Fruit fly (Drosophila melanogaster) Kc167 (cell line): Measurements from ENCODE around the gene ND-B8.

Experiments
- Myc ChIP-seq: fragments of >200 bp; optimal IDR thresholded peaks from 2 replicates; lab custom pipeline; 2017; ENCODE audit warnings: missing external identifiers
- Sin3A ChIP-seq: fragments of >200 bp; optimal IDR thresholded peaks from 2 replicates; lab custom pipeline; 2018; ENCODE audit warnings: missing external identifiers
- h ChIP-seq: fragments of >200 bp; optimal IDR thresholded peaks from 3 replicates; lab custom pipeline; 2018; ENCODE audit warnings: missing external identifiers
- insv ChIP-seq: fragments of >200 bp; optimal IDR thresholded peaks from 3 replicates; lab custom pipeline; 2018; ENCODE audit warnings: missing external identifiers
- psq ChIP-seq: fragments of >200 bp; optimal IDR thresholded peaks from 2 replicates; lab custom pipeline; 2017; ENCODE audit warnings: missing external identifiers
- ttk ChIP-seq: sonication (Bioruptor generic); optimal IDR thresholded peaks from 2 replicates; lab custom pipeline; 2017; ENCODE audit warnings: missing external identifiers

The ND-B8 gene

DNA sequence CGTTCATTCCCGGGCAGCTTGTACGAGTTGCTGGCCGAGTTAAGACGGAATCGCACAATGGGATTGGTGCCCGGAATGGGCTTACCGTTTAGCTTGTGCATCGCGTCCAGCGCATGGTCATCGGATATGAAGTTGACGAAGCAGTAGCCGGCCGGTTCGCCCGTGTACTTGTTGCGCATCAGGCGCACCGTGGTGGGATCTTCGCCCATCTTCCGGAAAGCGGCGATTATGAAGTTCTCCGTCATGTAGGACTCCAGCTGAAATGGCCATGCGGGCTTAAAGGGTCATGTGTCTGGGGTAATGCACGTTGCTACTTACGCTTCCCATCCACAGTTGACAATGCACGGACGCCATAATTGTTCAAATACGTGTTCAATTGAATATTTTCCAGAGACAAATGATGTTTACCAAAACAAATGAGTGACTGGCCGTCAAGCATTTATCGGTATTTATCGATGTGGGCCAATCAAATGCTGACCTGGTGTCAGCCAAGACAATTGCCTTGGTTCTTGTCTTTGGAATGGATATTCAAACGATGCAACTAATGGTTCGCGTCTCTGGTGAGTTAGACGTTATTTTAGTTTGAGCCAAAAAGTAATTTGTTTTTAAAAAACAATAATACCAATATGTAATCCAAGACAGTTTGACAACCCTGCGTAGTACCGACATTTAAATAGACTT, at the start of gene ND-B8, which contains the start of gene Secp43:
Gene ND-B8, plus strand, starts transcription at position 618 of the 681 bp plus-strand sequence.
Gene Secp43, minus strand, starts transcription at position 445 of the 681 bp plus-strand sequence.
- TF ChIP-seq h (lab: Kevin White, UChicago) (no peak), psq (lab: Kevin White, UChicago) (no peak), insv (lab: Kevin White, UChicago) (no peak), Myc (lab: Kevin White, UChicago) (no peak), ttk (lab: Kevin White, UChicago) (no peak), Sin3A (lab: Kevin White, UChicago) (no peak)

DNA sequence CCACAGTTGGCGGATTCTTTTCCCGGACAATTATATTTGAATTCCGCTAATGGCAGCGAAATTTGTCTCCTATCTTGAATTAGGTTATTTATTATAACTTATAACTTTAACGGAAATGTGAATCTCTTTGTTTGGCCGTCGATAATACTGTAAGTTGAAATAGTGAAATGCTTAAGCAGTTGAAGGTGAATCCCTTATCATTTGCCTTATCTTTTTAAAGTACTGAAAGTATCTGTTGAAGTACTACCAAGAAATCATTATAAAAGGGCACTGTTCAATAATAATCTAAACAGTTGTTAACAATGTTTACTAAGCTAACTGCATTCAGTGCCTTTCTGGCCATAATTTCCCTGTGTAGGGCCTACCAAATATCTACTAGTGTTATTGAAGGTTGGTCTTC, 43.6 kb upstream of the ND-B8 start, which contains the start of gene CG43055:
Gene CG43055, plus strand, starts transcription at position 301 of the 400 bp plus-strand sequence.
- TF ChIP-seq Myc (lab: Kevin White, UChicago): no peak
- TF ChIP-seq psq (lab: Kevin White, UChicago): no peak
- TF ChIP-seq h (lab: Kevin White, UChicago): no peak
- TF ChIP-seq insv (lab: Kevin White, UChicago): no peak
- no peak for TF ChIP-seq ttk (lab: Kevin White, UChicago)
- no peak for TF ChIP-seq Sin3A (lab: Kevin White, UChicago)

DNA sequence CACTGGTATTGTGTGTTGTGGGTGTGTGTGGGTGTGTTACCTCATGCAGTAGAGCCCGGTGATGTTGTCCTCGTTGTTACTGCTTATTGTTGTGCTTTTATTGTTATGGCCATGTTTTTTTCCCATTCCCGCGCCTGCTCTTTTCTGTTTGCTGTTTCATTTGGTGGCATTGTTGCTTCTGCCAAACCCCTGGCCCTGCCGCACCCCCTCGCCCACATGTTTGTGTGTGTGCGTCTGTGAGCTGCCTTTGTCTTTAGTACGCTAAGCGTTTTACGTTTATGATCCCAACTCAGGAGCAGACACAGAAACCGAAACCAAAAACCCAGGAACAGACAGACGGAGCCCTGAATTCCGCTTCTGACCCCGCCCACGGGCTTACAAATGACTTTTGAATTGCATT, 40.4 kb upstream of the ND-B8 start:
- TF ChIP-seq insv (lab: Kevin White, UChicago) (no peak), ttk (lab: Kevin White, UChicago) (no peak), psq (lab: Kevin White, UChicago) (no peak), Myc (lab: Kevin White, UChicago) (no peak), h (lab: Kevin White, UChicago) (no peak), Sin3A (lab: Kevin White, UChicago) (no peak)

DNA sequence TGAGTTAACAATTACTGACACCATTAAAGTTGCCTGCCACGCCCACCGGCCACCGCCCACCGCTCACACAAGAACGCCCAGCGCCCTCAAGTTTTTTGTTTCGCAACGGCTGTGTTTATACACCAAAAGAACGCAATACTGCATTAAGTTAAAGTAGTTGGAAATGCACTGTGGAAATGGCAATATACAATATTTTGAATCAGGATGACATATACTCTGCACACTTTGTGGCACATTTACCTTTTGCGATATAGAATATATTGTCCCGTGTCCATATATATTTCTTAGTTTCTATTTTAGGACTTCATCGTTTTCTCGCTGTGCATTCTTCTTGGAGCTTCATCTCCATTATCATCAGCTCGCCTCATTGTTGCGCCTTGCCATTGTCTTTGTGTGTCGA, 38.3 kb upstream of the ND-B8 start:
- TF ChIP-seq Myc (lab: Kevin White, UChicago) (no peak), Sin3A (lab: Kevin White, UChicago) (no peak), insv (lab: Kevin White, UChicago) (no peak), h (lab: Kevin White, UChicago) (no peak)

DNA sequence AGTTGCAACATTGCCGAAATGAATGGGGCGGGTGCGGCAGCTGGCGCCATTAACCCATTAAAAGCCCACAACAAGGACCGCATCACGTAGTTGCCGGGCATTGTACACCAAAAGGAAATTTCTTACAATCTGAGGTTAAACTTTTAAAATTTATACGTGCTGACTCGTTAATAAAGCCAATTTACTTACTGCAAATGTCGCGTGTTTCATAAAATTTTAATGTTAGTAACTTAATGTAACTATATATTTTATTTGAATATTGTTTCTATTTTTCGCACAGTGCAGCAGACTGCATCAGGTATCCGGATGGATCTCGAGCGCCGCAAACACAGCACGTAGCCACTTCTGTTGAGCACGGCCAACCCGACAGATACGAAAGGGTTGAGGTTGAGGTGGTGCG, 37.5 kb upstream of the ND-B8 start:
- TF ChIP-seq insv (lab: Kevin White, UChicago) (no peak), Sin3A (lab: Kevin White, UChicago) (no peak), ttk (lab: Kevin White, UChicago) (no peak), Myc (lab: Kevin White, UChicago) (no peak), psq (lab: Kevin White, UChicago) (no peak), h (lab: Kevin White, UChicago) (no peak)

DNA sequence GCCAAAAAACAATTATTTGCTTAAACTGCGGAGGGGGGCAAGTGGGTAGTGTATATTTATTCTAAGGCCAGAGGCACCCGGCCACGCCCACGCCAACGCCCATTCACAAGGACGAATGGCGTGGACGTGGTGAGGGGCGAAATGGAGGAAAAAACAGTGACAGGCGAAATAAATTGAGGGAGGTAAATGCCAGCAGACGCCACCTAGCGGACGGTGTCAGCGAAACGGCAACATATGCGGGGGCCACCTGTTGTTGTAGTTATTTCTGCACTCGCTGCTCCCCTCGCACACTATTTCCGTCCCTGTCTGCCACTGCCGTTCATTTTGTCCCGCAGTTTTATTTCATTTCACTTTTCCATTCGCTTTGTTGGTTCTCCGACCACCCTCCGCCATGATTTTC, 36.4 kb upstream of the ND-B8 start:
- TF ChIP-seq Myc (lab: Kevin White, UChicago) (no peak), psq (lab: Kevin White, UChicago) (no peak), h (lab: Kevin White, UChicago) (no peak), Sin3A (lab: Kevin White, UChicago) (no peak), insv (lab: Kevin White, UChicago) (no peak), ttk (lab: Kevin White, UChicago) (no peak)

DNA sequence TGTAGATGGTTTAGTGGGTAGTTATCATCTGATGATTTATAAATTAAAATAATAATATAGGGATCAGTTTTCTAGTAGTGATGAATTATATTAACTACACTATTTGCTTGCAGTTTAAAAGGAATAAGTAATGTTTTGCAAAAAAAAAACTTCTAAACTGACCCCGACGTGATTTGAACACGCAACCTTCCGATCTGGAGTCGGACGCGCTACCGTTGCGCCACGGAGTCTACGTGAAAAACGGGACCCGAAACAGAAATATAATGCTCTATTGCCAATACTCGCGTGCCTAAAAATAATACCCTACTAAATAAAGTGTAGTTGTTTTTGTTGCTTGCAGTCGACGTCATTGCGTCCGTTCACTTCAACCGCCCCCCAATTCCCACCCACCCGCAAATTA, 35.6 kb upstream of the ND-B8 start:
- TF ChIP-seq h (lab: Kevin White, UChicago): no peak
- TF ChIP-seq ttk (lab: Kevin White, UChicago): no peak
- TF ChIP-seq Myc (lab: Kevin White, UChicago): no peak
- TF ChIP-seq psq (lab: Kevin White, UChicago): no peak
- no peak for TF ChIP-seq insv (lab: Kevin White, UChicago)
- TF ChIP-seq Sin3A (lab: Kevin White, UChicago): no peak

DNA sequence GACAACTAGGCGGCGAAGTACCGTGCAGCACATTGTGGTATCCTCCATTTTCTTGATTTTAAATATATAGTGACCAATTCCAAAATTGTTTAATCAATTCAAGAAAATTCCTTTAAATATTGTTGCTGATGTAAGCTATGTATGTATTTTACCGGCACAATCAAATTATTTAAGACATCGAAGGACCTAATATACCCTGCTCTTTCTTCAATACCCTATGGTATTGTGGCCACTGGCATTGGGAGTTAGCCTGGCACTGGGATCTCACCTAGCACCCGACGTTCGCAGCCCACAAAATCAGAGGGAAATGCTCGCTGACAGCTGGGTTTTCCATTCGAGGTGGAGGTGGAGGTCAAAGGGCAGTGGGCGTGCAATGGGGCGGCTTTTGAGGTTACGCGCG, 32.3 kb upstream of the ND-B8 start:
- TF ChIP-seq psq (lab: Kevin White, UChicago) (no peak), Myc (lab: Kevin White, UChicago) (no peak), insv (lab: Kevin White, UChicago) (no peak), h (lab: Kevin White, UChicago) (no peak), Sin3A (lab: Kevin White, UChicago) (no peak), ttk (lab: Kevin White, UChicago) (no peak)

DNA sequence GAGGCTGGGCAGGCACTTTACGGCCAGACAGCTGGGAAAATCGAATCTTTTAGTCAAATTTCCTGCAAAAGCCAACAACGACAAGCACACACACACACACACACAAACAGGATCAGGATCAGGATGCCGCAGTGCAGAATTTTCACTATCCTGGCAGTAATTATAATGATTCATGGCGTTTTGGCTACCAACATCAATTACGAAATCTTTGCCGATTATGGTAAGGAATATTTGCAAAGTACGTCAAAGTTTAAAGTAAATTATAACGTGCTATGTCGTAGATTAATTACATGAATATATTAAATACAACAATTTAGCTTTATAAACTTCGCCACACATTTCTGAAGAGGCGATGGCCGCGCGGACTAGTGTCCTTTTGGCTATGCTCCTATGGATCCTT, 20.8 kb upstream of the ND-B8 start, which contains the start of the genes CG34177 and CG34178:
Gene CG34177, plus strand, starts transcription at position 301 of the 400 bp plus-strand sequence.
Gene CG34178, plus strand, starts transcription at position 301 of the 400 bp plus-strand sequence.
- TF ChIP-seq Sin3A (lab: Kevin White, UChicago): no peak
- no peak for TF ChIP-seq insv (lab: Kevin White, UChicago)

DNA sequence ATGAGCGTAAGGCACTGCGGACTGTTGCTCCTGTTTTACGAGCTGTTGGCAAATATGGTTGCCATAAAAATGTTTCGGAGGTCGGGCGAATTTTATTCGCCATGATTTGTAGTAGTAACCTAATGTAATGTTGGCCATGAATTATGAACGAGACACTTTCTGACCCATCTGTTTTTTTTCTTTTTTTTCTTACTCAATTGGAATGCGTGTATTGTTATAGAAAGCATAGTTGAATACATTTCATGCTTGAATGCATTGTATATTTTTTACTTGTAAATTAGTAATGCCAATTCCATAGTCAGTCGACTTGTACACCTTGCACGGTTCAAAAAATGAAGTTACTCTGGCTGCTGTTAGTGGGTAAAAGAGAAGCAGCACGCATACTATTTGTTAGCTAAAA, 16.9 kb upstream of the ND-B8 start, which contains the start of gene CG43056:
Gene CG43056, plus strand, starts transcription at position 301 of the 400 bp plus-strand sequence.
- TF ChIP-seq Sin3A (lab: Kevin White, UChicago) (no peak), Myc (lab: Kevin White, UChicago) (no peak), ttk (lab: Kevin White, UChicago) (no peak), insv (lab: Kevin White, UChicago) (no peak), h (lab: Kevin White, UChicago) (no peak), psq (lab: Kevin White, UChicago) (no peak)

DNA sequence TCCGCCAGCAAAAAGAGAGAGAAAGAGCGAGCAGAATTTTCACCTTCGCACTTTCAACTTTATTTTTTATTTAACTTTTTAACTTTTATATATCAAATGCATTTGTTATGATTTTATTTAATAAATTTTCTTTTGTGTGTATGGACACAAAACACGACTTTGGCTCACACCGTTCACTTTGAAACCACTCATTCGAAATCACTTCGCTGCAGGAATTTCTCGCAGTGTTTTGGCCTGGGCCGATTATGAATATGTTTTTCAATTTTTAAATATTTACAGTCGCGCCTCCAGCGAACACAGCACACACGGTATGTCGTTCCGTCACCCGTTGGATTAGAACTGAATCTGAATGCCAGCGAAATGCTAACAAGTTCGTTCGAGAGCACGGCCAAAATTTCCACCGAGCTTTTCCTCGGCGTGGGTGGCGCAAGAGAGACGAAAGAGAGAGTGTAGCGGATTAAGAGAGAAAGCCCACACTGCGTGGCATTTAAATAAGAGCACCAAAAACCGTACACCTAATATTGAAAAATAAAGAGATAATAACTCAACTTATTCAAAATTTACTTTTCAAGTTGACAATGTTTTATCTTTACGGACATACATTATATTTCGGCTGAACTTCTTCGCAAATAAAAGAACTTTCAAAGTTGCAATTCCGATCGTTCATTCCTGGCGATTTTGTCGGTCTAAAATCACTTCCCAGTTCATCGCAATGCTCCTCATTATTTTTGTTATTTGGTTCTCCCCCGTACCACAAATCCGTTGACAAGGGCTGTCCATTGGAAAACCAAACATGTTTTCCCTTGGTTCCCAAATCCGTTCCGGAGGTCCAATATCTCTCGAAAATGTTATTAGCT, 13.3 kb upstream of the ND-B8 start, which contains the start of gene CG15431:
Gene CG15431, minus strand, starts transcription at position 402 of the 857 bp plus-strand sequence.
- TF ChIP-seq Sin3A (lab: Kevin White, UChicago) (no peak), Myc (lab: Kevin White, UChicago) (no peak), insv (lab: Kevin White, UChicago) (no peak), psq (lab: Kevin White, UChicago) (no peak), h (lab: Kevin White, UChicago) (no peak), ttk (lab: Kevin White, UChicago) (no peak)
